Fruit fly (Drosophila melanogaster) whole organism, pupa: Measurements from ENCODE around the gene CG31709.
A peak's percentile ranks its signal among the peaks of the same experiment; 100 is the strongest.

Source experiments
- CG10348 ChIP-seq: fragments of 200-800 bp; sonication (Bioruptor generic); IDR thresholded peaks from 2 replicates; pipeline ENCODE4 v1.3.6; 2022; ENCODE audit warnings: missing biosample characterization, missing genetic modification characterization
- CG12605 ChIP-seq: fragments of 200-800 bp; sonication (Bioruptor generic); IDR thresholded peaks from 2 replicates; pipeline ENCODE4 v1.3.6; 2022; ENCODE audit warnings: missing biosample characterization, missing genetic modification characterization
- CG13204 ChIP-seq: fragments of 200-800 bp; sonication (Bioruptor generic); optimal IDR thresholded peaks from 2 replicates; lab custom pipeline; 2018; ENCODE audit warnings: missing biosample characterization, mild to moderate bottlenecking, missing genetic modification characterization, moderate library complexity
- CG14655 ChIP-seq: fragments of 200-800 bp; sonication (Bioruptor generic); optimal IDR thresholded peaks from 3 replicates; lab custom pipeline; 2017; ENCODE audit warnings: mild to moderate bottlenecking, missing biosample characterization, missing genetic modification reagents, missing genetic modification characterization
- CG15710 ChIP-seq: fragments of 200-800 bp; sonication (Bioruptor generic); optimal IDR thresholded peaks from 2 replicates; lab custom pipeline; 2018; ENCODE audit warnings: missing biosample characterization, mild to moderate bottlenecking, missing genetic modification characterization, moderate library complexity
- CG17806 ChIP-seq: fragments of 200-800 bp; sonication (Bioruptor generic); optimal IDR thresholded peaks from 2 replicates; lab custom pipeline; 2018; ENCODE audit warnings: missing biosample characterization, mild to moderate bottlenecking, missing genetic modification characterization, moderate library complexity
- CG32121 ChIP-seq: fragments of 200-800 bp; sonication (Bioruptor generic); IDR thresholded peaks from 2 replicates; pipeline ENCODE4 v1.3.6; 2022; ENCODE audit warnings: missing biosample characterization, missing genetic modification characterization
- CG34367 ChIP-seq: fragments of 200-800 bp; sonication (Bioruptor generic); optimal IDR thresholded peaks from 2 replicates; lab custom pipeline; 2018; ENCODE audit warnings: missing biosample characterization, mild to moderate bottlenecking, missing genetic modification characterization
- CG4496 ChIP-seq: fragments of 200-800 bp; sonication (Bioruptor generic); IDR thresholded peaks from 3 replicates; pipeline ENCODE4 v1.3.6; 2022; ENCODE audit warnings: missing biosample characterization, missing genetic modification characterization
- CG8159 ChIP-seq: fragments of 200-800 bp; sonication (Bioruptor generic); optimal IDR thresholded peaks from 3 replicates; lab custom pipeline; 2018; ENCODE audit warnings: missing biosample characterization, mild to moderate bottlenecking, missing genetic modification characterization, moderate library complexity
- CG8301 ChIP-seq: fragments of 200-800 bp; sonication (Bioruptor generic); optimal IDR thresholded peaks from 2 replicates; lab custom pipeline; 2018; ENCODE audit warnings: missing biosample characterization, mild to moderate bottlenecking, missing genetic modification characterization
- CG9948 ChIP-seq: fragments of 200-800 bp; sonication (Bioruptor generic); optimal IDR thresholded peaks from 2 replicates; lab custom pipeline; 2018; ENCODE audit warnings: missing biosample characterization, mild to moderate bottlenecking, missing genetic modification characterization, moderate library complexity
- D1 ChIP-seq: fragments of 200-800 bp; sonication (Bioruptor generic); optimal IDR thresholded peaks from 2 replicates; lab custom pipeline; 2018; ENCODE audit warnings: missing biosample characterization, mild to moderate bottlenecking, missing genetic modification characterization, moderate library complexity
- EcR ChIP-seq: fragments of 200-800 bp; sonication (Bioruptor generic); optimal IDR thresholded peaks from 3 replicates; lab custom pipeline; 2019; ENCODE audit warnings: missing biosample characterization, missing genetic modification characterization, mild to moderate bottlenecking, moderate library complexity, missing genetic modification reagents
- Ets98B ChIP-seq: fragments of 200-800 bp; sonication (Bioruptor generic); IDR thresholded peaks from 2 replicates; pipeline ENCODE4 v1.3.6; 2022; ENCODE audit warnings: missing biosample characterization, missing genetic modification characterization
- Pif1A ChIP-seq: fragments of 200-800 bp; sonication (Bioruptor generic); optimal IDR thresholded peaks from 3 replicates; lab custom pipeline; 2016; ENCODE audit warnings: missing biosample characterization, missing genetic modification characterization
- Pif1B ChIP-seq: fragments of 200-800 bp; sonication (Bioruptor generic); optimal IDR thresholded peaks from 3 replicates; lab custom pipeline; 2016; ENCODE audit warnings: missing biosample characterization, missing genetic modification characterization
- Snoo ChIP-seq: fragments of 200-800 bp; sonication (Bioruptor generic); optimal IDR thresholded peaks from 3 replicates; lab custom pipeline; 2017; ENCODE audit warnings: missing biosample characterization, mild to moderate bottlenecking, missing genetic modification characterization, inconsistent platforms
- fd96Ca ChIP-seq: fragments of 200-800 bp; sonication (Bioruptor generic); IDR thresholded peaks from 3 replicates; pipeline ENCODE4 v1.3.6; 2022; ENCODE audit warnings: missing biosample characterization, missing genetic modification characterization
- gl ChIP-seq: fragments of 200-800 bp; sonication (Bioruptor generic); optimal IDR thresholded peaks from 2 replicates; lab custom pipeline; 2018; ENCODE audit warnings: missing biosample characterization, mild to moderate bottlenecking, missing genetic modification characterization
- rn ChIP-seq: fragments of 200-800 bp; sonication (Bioruptor generic); IDR thresholded peaks from 2 replicates; pipeline ENCODE4 v1.3.6; 2022; ENCODE audit warnings: missing biosample characterization, missing genetic modification characterization

CG31709 gene

DNA sequence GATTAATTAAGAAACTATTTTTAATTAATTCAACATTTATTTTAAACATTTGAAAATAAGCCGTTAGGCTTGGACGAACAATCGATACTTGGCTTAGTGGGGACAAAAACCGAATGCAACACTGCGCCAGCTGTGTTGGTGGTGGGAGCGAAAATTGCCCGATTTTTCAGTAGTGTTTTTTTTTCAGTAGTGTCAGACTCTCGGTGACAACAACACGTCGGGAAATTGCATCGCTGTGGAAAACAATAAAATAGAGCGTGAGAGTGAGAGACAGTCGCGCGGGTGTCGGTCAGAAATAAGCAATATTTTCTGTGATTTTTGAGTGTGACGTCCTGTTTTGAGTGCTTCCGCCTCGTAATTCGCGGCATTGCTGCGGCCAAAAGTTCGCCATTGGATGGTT lies 37.2 kb upstream of the CG31709 start:
- TF ChIP-seq CG8159 = no peak
- no peak for TF ChIP-seq CG8301 (tag; lab: Kevin White, UChicago)
- no peak for TF ChIP-seq rn (GFP tag; lab: Robert Waterston, UW)
- peak; percentile 26 for TF ChIP-seq Pif1B (GFP tag; lab: Kevin White, UChicago)
- no peak for TF ChIP-seq CG17806
- TF ChIP-seq CG13204 (GFP tag; lab: Kevin White, UChicago) = no peak
- TF ChIP-seq Snoo (tag; lab: Kevin White, UChicago) = peak; percentile 40
- TF ChIP-seq CG32121 = peak; percentile 69
- TF ChIP-seq Ets98B (GFP tag; lab: Robert Waterston, UW) = peak; percentile 76
- TF ChIP-seq fd96Ca = peak; percentile 35; the same call in 1 of the 3 replicates
- peak; percentile 20 for TF ChIP-seq D1 (tag; lab: Kevin White, UChicago)
- TF ChIP-seq CG4496 = peak; percentile 72; the same call in 2 of the 3 replicates
- peak; percentile 0 for TF ChIP-seq CG15710 (tag; lab: Kevin White, UChicago)
- TF ChIP-seq CG34367 (tag; lab: Kevin White, UChicago) = peak; percentile 17
- peak; percentile 69 for TF ChIP-seq CG12605 (GFP tag; lab: Robert Waterston, UW)
- no peak for TF ChIP-seq CG9948
- TF ChIP-seq CG14655 (GFP tag; lab: Kevin White, UChicago) = no peak
- no peak for TF ChIP-seq Pif1A (GFP tag; lab: Kevin White, UChicago)
- TF ChIP-seq gl (tag; lab: Kevin White, UChicago) = no peak
- TF ChIP-seq EcR (GFP tag; lab: Kevin White, UChicago) = no peak
- no peak for TF ChIP-seq CG10348

DNA sequence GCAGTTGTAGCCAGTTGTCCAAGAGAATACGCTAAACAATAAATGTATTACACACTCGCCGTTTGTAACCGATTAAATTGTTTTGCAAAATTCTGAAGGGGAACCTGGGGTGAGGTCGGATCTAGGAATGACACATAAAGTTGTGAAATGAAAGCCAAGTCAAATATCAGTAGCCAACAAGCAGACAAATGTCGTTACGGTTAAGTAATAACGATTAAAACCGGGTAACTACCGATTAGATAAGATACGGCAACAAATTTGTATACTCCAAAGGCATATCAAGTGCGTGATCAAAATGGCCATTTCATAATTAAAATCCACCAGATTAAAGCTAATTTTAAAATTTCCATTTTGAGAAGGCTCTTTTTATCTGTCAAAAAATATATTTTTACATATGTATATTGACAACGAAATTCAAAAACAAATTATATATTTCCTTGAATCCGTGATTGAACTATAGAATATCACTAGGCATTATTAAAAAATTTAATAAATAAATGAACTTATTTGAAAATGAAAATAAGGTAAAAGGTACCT lies 36.6 kb upstream of the CG31709 start, which contains the start of gene GlcAT-S:
TSS of gene GlcAT-S (plus strand) at position 487 of the 537 bp plus-strand sequence.
- peak; percentile 3 for TF ChIP-seq EcR (GFP tag; lab: Kevin White, UChicago)
- TF ChIP-seq CG17806 = no peak
- TF ChIP-seq, all 21 proteins: peak for 1

DNA sequence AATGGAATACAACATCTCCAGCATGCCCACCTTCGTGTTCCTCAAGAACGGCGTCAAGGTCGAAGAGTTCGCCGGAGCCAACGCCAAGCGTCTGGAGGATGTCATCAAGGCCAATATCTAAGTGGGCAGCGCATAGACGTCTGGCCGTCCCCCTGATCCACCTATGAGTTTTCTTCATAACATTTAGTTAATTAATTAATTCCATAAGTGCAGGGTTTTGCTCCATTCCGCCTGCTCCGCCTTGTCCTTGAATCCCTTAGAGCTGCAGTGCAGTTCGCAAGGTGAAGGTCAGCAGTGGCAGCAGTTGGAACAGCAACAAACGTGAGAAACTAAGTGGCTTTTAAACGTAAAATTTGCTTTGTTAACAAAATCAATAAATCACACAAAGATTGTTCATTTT lies 36.1 kb upstream of the CG31709 start:
- TF ChIP-seq CG34367 (tag; lab: Kevin White, UChicago) = no peak
- no peak for TF ChIP-seq Ets98B (GFP tag; lab: Robert Waterston, UW)
- TF ChIP-seq rn (GFP tag; lab: Robert Waterston, UW) = no peak
- no peak for TF ChIP-seq gl (tag; lab: Kevin White, UChicago)
- no peak for TF ChIP-seq CG4496
- no peak for TF ChIP-seq CG9948
- TF ChIP-seq CG8159 = no peak
- no peak for TF ChIP-seq Pif1B (GFP tag; lab: Kevin White, UChicago)
- no peak for TF ChIP-seq CG15710 (tag; lab: Kevin White, UChicago)
- TF ChIP-seq CG10348 = no peak
- TF ChIP-seq CG8301 (tag; lab: Kevin White, UChicago) = no peak
- TF ChIP-seq Snoo (tag; lab: Kevin White, UChicago) = no peak
- no peak for TF ChIP-seq D1 (tag; lab: Kevin White, UChicago)
- TF ChIP-seq CG17806 = no peak
- TF ChIP-seq EcR (GFP tag; lab: Kevin White, UChicago) = no peak
- TF ChIP-seq fd96Ca = no peak
- TF ChIP-seq Pif1A (GFP tag; lab: Kevin White, UChicago) = no peak

DNA sequence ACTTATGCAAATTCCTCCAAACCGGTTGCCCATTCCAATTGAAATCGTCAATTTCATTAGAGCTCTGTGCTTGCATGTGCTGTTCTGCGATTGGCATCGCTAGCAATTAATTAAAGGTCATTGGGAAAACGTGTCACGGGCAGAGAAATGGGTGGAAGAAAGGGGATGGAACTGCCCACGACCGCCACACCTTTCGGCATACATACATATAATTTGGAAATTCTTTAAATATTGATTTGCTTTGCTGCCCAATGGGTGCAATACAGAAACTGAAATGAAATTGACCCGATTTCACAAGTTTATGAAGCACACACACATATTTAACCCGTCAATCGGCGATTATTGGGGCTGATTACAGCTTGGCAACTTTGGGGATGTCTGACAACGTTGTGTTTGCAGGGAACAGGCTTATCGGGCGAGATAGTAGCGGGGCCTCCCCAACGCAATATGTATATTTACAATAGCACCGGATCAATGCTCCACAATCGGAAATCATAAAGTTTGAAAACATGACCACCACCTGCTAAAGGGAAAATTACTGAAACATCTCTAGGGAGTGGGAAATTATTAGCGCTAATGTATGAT lies 35.3 kb upstream of the CG31709 start:
- TF ChIP-seq CG9948 (no peak), CG34367 (tag; lab: Kevin White, UChicago) (no peak), gl (tag; lab: Kevin White, UChicago) (no peak), CG12605 (GFP tag; lab: Robert Waterston, UW) (no peak), CG14655 (GFP tag; lab: Kevin White, UChicago) (no peak), CG17806 (no peak), CG15710 (tag; lab: Kevin White, UChicago) (no peak), Ets98B (GFP tag; lab: Robert Waterston, UW) (no peak), Pif1A (GFP tag; lab: Kevin White, UChicago) (no peak), CG32121 (no peak)

DNA sequence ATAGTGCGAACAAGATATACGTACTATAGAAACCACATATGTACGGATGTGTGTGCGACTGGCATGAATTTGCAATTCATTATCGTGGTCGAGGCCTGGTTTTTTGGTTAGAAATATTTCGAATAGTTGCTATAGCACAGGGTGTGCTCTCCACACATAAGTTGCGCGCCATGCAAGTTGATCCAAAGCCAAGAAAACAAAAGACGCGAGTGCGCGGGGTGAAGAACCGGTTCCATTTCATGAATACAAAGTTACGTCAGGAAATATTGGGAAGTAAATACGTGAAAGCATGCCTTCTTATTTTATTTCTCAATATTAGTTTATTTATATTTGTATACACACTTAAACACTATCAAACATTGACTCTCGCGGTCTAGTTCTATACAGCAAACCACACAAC lies 34.5 kb upstream of the CG31709 start:
- TF ChIP-seq Pif1A (GFP tag; lab: Kevin White, UChicago) = no peak
- TF ChIP-seq EcR (GFP tag; lab: Kevin White, UChicago) = no peak
- TF ChIP-seq CG14655 (GFP tag; lab: Kevin White, UChicago) = peak; percentile 17
- no peak for TF ChIP-seq CG10348
- TF ChIP-seq CG32121 = peak; percentile 33; the same call in 1 of the 2 replicates
- TF ChIP-seq rn (GFP tag; lab: Robert Waterston, UW) = no peak
- no peak for TF ChIP-seq CG9948
- TF ChIP-seq Ets98B (GFP tag; lab: Robert Waterston, UW) = peak; percentile 27; the same call in 1 of the 2 replicates
- no peak for TF ChIP-seq CG34367 (tag; lab: Kevin White, UChicago)
- TF ChIP-seq CG8159 = peak; percentile 17
- no peak for TF ChIP-seq CG8301 (tag; lab: Kevin White, UChicago)
- TF ChIP-seq Snoo (tag; lab: Kevin White, UChicago) = peak; percentile 2
- TF ChIP-seq CG12605 (GFP tag; lab: Robert Waterston, UW) = no peak
- TF ChIP-seq CG15710 (tag; lab: Kevin White, UChicago) = no peak
- TF ChIP-seq D1 (tag; lab: Kevin White, UChicago) = no peak
- TF ChIP-seq gl (tag; lab: Kevin White, UChicago) = no peak
- TF ChIP-seq Pif1B (GFP tag; lab: Kevin White, UChicago) = no peak
- TF ChIP-seq fd96Ca = no peak
- TF ChIP-seq CG17806 = no peak
- TF ChIP-seq CG13204 (GFP tag; lab: Kevin White, UChicago) = no peak
- TF ChIP-seq CG4496 = peak; percentile 50; the same call in 2 of the 3 replicates
- TF ChIP-seq, all 21 proteins: peak for 6
